Worm (Caenorhabditis elegans): ENCODE results near the gene prx-10.

Gene prx-10

ce11 chrIII:5193266-5193665 lies 42.9 kb upstream of the prx-10 start:
- TF ChIP-seq unc-39 (tag; optimal IDR thresholded peaks at IDR 0.05) (no peak), elt-3 (tag; optimal IDR thresholded peaks at IDR 0.05) (no peak), aly-2 (tag; optimal IDR thresholded peaks at IDR 0.05) (no peak), nhr-11 (tag; optimal IDR thresholded peaks at IDR 0.05) (no peak), unc-55 (GFP tag; optimal IDR thresholded peaks at IDR 0.05) (no peak), sma-3 (GFP tag; optimal IDR thresholded peaks at IDR 0.05) (no peak), ztf-4 (tag; optimal IDR thresholded peaks at IDR 0.05) (no peak), sem-4 (tag; optimal IDR thresholded peaks at IDR 0.05) (no peak), alr-1 (tag; optimal IDR thresholded peaks at IDR 0.05) (no peak), egl-27 (tag; optimal IDR thresholded peaks at IDR 0.05) (no peak), lsy-2 (tag; optimal IDR thresholded peaks at IDR 0.05) (no peak), gmeb-1 (tag; optimal IDR thresholded peaks at IDR 0.05) (no peak)

ce11 chrIII:5195690-5196089 lies 40.5 kb upstream of the prx-10 start, which contains the start of gene moc-6:
Gene moc-6, plus strand, starts transcription at chrIII:5195990.
- TF ChIP-seq C34F6.9 (tag; optimal IDR thresholded peaks at IDR 0.05) (peak; percentile 32), nhr-11 (tag; optimal IDR thresholded peaks at IDR 0.05) (no peak)

ce11 chrIII:5196298-5197045 lies 39.7 kb upstream of the prx-10 start:
- no peak for TF ChIP-seq R02D3.7 (tag; optimal IDR thresholded peaks at IDR 0.05)
- TF ChIP-seq elt-3 (tag; optimal IDR thresholded peaks at IDR 0.05): no peak
- no peak for TF ChIP-seq zag-1 (tag; optimal IDR thresholded peaks at IDR 0.05)
- TF ChIP-seq unc-39 (tag; optimal IDR thresholded peaks at IDR 0.05): no peak
- no peak for TF ChIP-seq lin-13 (GFP tag; optimal IDR thresholded peaks at IDR 0.05)
- no peak for TF ChIP-seq nhr-237 (tag; optimal IDR thresholded peaks at IDR 0.05)
- peak; percentile 11 for TF ChIP-seq crh-2 (tag; optimal IDR thresholded peaks at IDR 0.05)
- TF ChIP-seq dmd-4 (tag; optimal IDR thresholded peaks at IDR 0.05): no peak
- TF ChIP-seq nhr-77 (tag; optimal IDR thresholded peaks at IDR 0.05): no peak
- TF ChIP-seq mbf-1 (tag; optimal IDR thresholded peaks at IDR 0.05): no peak
- no peak for TF ChIP-seq peb-1 (tag; optimal IDR thresholded peaks at IDR 0.05)
- TF ChIP-seq ama-1 (optimal IDR thresholded peaks at IDR 0.05): peak; percentile 26
- TF ChIP-seq lsy-2 (tag; optimal IDR thresholded peaks at IDR 0.05): no peak
- no peak for TF ChIP-seq F13H6.1 (tag; optimal IDR thresholded peaks at IDR 0.05)
- peak; percentile 2 for TF ChIP-seq sma-3 (GFP tag; optimal IDR thresholded peaks at IDR 0.05)
- no peak for TF ChIP-seq nhr-11 (tag; optimal IDR thresholded peaks at IDR 0.05)
- TF ChIP-seq unc-62 (GFP tag; optimal IDR thresholded peaks at IDR 0.05): no peak
- TF ChIP-seq nhr-6 (tag; optimal IDR thresholded peaks at IDR 0.05): no peak
- no peak for TF ChIP-seq fos-1 (tag; optimal IDR thresholded peaks at IDR 0.05)
- no peak for TF ChIP-seq nhr-21 (tag; optimal IDR thresholded peaks at IDR 0.05)
- TF ChIP-seq mdl-1 (tag; optimal IDR thresholded peaks at IDR 0.05): no peak
- TF ChIP-seq mab-5 (tag; optimal IDR thresholded peaks at IDR 0.05): no peak
- TF ChIP-seq nhr-129 (tag; optimal IDR thresholded peaks at IDR 0.05): peak; percentile 57
- no peak for TF ChIP-seq elt-1 (tag; optimal IDR thresholded peaks at IDR 0.05)
- TF ChIP-seq ztf-4 (tag; optimal IDR thresholded peaks at IDR 0.05): peak; percentile 66
- no peak for TF ChIP-seq lin-11 (tag; optimal IDR thresholded peaks at IDR 0.05)

- no peak for TF ChIP-seq aly-2 (tag; optimal IDR thresholded peaks at IDR 0.05)
- TF ChIP-seq mdl-1 (tag; optimal IDR thresholded peaks at IDR 0.05): no peak
- no peak for TF ChIP-seq lin-39 (tag; optimal IDR thresholded peaks at IDR 0.05)
- no peak for TF ChIP-seq unc-62 (GFP tag; optimal IDR thresholded peaks at IDR 0.05)
Observed at ce11 chrIII:5199577-5199976, 36.6 kb upstream of the prx-10 start, which contains the start of gene emb-8. Gene emb-8, minus strand, starts transcription at chrIII:5199677.

DNA sequence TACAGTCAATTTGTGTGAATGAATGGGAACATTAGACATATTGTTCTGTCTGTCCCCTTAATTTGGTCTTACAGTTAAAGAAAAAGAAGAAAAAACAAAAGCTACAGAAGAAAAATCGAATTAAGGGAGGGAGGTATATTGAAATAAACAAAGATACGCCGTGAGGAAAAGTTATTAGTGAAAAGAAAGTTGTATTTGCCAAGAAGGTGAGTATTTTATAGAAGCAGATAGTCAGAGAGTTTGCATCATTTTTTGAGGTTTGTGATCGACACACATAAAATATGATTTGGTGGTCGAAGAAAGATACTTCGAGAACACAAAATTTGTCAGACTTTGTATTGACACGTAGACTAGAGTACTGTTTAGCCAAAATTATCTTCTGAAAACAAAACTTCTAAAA lies 35.9 kb upstream of the prx-10 start:
- TF ChIP-seq unc-62 (GFP tag; optimal IDR thresholded peaks at IDR 0.05) (no peak), F13H6.1 (tag; optimal IDR thresholded peaks at IDR 0.05) (no peak), nhr-23 (tag; optimal IDR thresholded peaks at IDR 0.05) (no peak), Y55F3AM.14 (GFP tag; optimal IDR thresholded peaks at IDR 0.05) (no peak), elt-3 (tag; optimal IDR thresholded peaks at IDR 0.05) (no peak), nhr-21 (tag; optimal IDR thresholded peaks at IDR 0.05) (no peak), alr-1 (tag; optimal IDR thresholded peaks at IDR 0.05) (no peak), ZK546.5 (tag; optimal IDR thresholded peaks at IDR 0.05) (no peak), sem-4 (tag; optimal IDR thresholded peaks at IDR 0.05) (no peak), sma-9 (GFP tag; optimal IDR thresholded peaks at IDR 0.05) (peak; percentile 49), sma-9 (tag; optimal IDR thresholded peaks at IDR 0.05) (no peak), lsy-2 (tag; optimal IDR thresholded peaks at IDR 0.05) (no peak), nhr-6 (tag; optimal IDR thresholded peaks at IDR 0.05) (no peak), fos-1 (tag; optimal IDR thresholded peaks at IDR 0.05) (peak; percentile 60), ztf-1 (GFP tag; conservative IDR thresholded peaks at IDR 0.05) (no peak), aly-2 (tag; optimal IDR thresholded peaks at IDR 0.05) (no peak), dmd-4 (tag; optimal IDR thresholded peaks at IDR 0.05) (no peak), mdl-1 (tag; optimal IDR thresholded peaks at IDR 0.05) (no peak), unc-55 (GFP tag; optimal IDR thresholded peaks at IDR 0.05) (no peak), lin-13 (GFP tag; optimal IDR thresholded peaks at IDR 0.05) (no peak), ceh-16 (tag; optimal IDR thresholded peaks at IDR 0.05) (no peak), gmeb-1 (tag; optimal IDR thresholded peaks at IDR 0.05) (peak; percentile 32), C34F6.9 (tag; optimal IDR thresholded peaks at IDR 0.05) (no peak), ztf-4 (tag; optimal IDR thresholded peaks at IDR 0.05) (no peak), egl-27 (tag; optimal IDR thresholded peaks at IDR 0.05) (no peak), lin-11 (tag; optimal IDR thresholded peaks at IDR 0.05) (no peak), nhr-25 (tag; optimal IDR thresholded peaks at IDR 0.05) (peak; percentile 43), nhr-10 (tag; optimal IDR thresholded peaks at IDR 0.05) (no peak)
